Fruit fly (Drosophila melanogaster) whole organism, embryonic: ENCODE data around the gene CG4338.

Experiments
- CG10979 ChIP-seq: fragments of 200-800 bp; sonication (Bioruptor generic); optimal IDR thresholded peaks from 2 replicates; lab custom pipeline; 2018; ENCODE audit warnings: missing biosample characterization, mild to moderate bottlenecking, missing genetic modification characterization, moderate library complexity
- CG13287 ChIP-seq: fragments of 200-800 bp; sonication (Bioruptor generic); IDR thresholded peaks from 2 replicates; pipeline ENCODE4 v1.3.6; 2022; ENCODE audit warnings: missing biosample characterization, missing genetic modification characterization; ENCODE audit not compliant: partially characterized antibody
- CG13424 ChIP-seq: fragments of 200-800 bp; sonication (Bioruptor generic); optimal IDR thresholded peaks from 2 replicates; lab custom pipeline; 2019; ENCODE audit warnings: missing biosample characterization, mild to moderate bottlenecking, missing genetic modification characterization, moderate library complexity
- CG13775 ChIP-seq: fragments of 200-800 bp; sonication (Bioruptor generic); optimal IDR thresholded peaks from 3 replicates; lab custom pipeline; 2017; ENCODE audit warnings: missing biosample characterization, mild to moderate bottlenecking, missing genetic modification characterization
- CG15269 ChIP-seq: fragments of 200-800 bp; sonication (Bioruptor generic); optimal IDR thresholded peaks from 2 replicates; lab custom pipeline; 2018; ENCODE audit warnings: missing biosample characterization, mild to moderate bottlenecking, missing genetic modification characterization, moderate library complexity
- CG15479 ChIP-seq: fragments of 200-800 bp; sonication (Bioruptor generic); optimal IDR thresholded peaks from 3 replicates; lab custom pipeline; 2019; ENCODE audit warnings: missing biosample characterization, mild to moderate bottlenecking, missing genetic modification characterization, moderate library complexity
- CG16815 ChIP-seq: fragments of 200-800 bp; sonication (Bioruptor generic); optimal IDR thresholded peaks from 3 replicates; lab custom pipeline; 2017; ENCODE audit warnings: missing biosample characterization, mild to moderate bottlenecking, missing genetic modification characterization
- CG17359 ChIP-seq: fragments of 200-800 bp; sonication (Bioruptor generic); optimal IDR thresholded peaks from 3 replicates; lab custom pipeline; 2018; ENCODE audit warnings: missing biosample characterization, mild to moderate bottlenecking, missing genetic modification characterization, moderate library complexity
- CG2120 ChIP-seq: fragments of 200-800 bp; sonication (Bioruptor generic); optimal IDR thresholded peaks from 3 replicates; lab custom pipeline; 2016; ENCODE audit warnings: missing biosample characterization, missing genetic modification characterization
- CG30403 ChIP-seq: fragments of 200-800 bp; sonication (Bioruptor generic); optimal IDR thresholded peaks from 3 replicates; lab custom pipeline; 2016; ENCODE audit warnings: missing biosample characterization, missing genetic modification characterization
- CG34376 ChIP-seq: fragments of 200-800 bp; sonication (Bioruptor generic); optimal IDR thresholded peaks from 2 replicates; lab custom pipeline; 2018; ENCODE audit warnings: missing biosample characterization, mild to moderate bottlenecking, missing genetic modification characterization
- CG4282 ChIP-seq: fragments of 200-800 bp; sonication (Bioruptor generic); optimal IDR thresholded peaks from 2 replicates; lab custom pipeline; 2016; ENCODE audit warnings: missing biosample characterization, missing genetic modification characterization
- CG4424 ChIP-seq: fragments of 200-800 bp; sonication (Bioruptor generic); optimal IDR thresholded peaks from 3 replicates; lab custom pipeline; 2016; ENCODE audit warnings: missing biosample characterization, missing genetic modification characterization
- D19B ChIP-seq: fragments of 200-800 bp; sonication (Bioruptor generic); optimal IDR thresholded peaks from 2 replicates; lab custom pipeline; 2017; ENCODE audit warnings: missing biosample characterization, mild to moderate bottlenecking, missing genetic modification characterization
- Fer1 ChIP-seq: fragments of 200-800 bp; sonication (Bioruptor generic); optimal IDR thresholded peaks from 2 replicates; lab custom pipeline; 2017; ENCODE audit warnings: missing biosample characterization, mild to moderate bottlenecking, missing genetic modification characterization
- Fer3 ChIP-seq: fragments of 200-800 bp; sonication (Bioruptor generic); optimal IDR thresholded peaks from 2 replicates; lab custom pipeline; 2018; ENCODE audit warnings: missing biosample characterization, mild to moderate bottlenecking, missing genetic modification characterization, moderate library complexity
- GATAe ChIP-seq: fragments of 200-800 bp; sonication (Bioruptor generic); conservative IDR thresholded peaks from 2 replicates; pipeline ENCODE4 v1.3.6; 2022; ENCODE audit warnings: missing biosample characterization, missing genetic modification characterization
- Lim3 ChIP-seq: fragments of 200-800 bp; sonication (Bioruptor generic); IDR thresholded peaks from 2 replicates; pipeline ENCODE4 v1.3.6; 2022; ENCODE audit warnings: missing biosample characterization, missing genetic modification characterization
- Mes4 ChIP-seq: fragments of 200-800 bp; sonication (Bioruptor generic); optimal IDR thresholded peaks from 2 replicates; lab custom pipeline; 2016; ENCODE audit warnings: missing biosample characterization, missing genetic modification characterization
- Ravus ChIP-seq: fragments of 200-800 bp; sonication (Bioruptor generic); IDR thresholded peaks from 2 replicates; pipeline ENCODE4 v1.3.6; 2022; ENCODE audit warnings: missing biosample characterization, missing genetic modification characterization
- Stat92E ChIP-seq, 3 experiments: fragments of >200 bp in 2 of 3; fragments of 200-800 bp in 1 of 3; sonication (Bioruptor generic) in 1 of 3; optimal IDR thresholded peaks; 2 replicates each; lab custom pipeline; 2017 to 2019; ENCODE audit warnings: missing biosample characterization in 3 of 3, missing genetic modification characterization in 3 of 3, mild to moderate bottlenecking in 1 of 3, moderate library complexity in 1 of 3
- Xbp1 ChIP-seq: fragments of 200-800 bp; sonication (Bioruptor generic); optimal IDR thresholded peaks from 3 replicates; lab custom pipeline; 2016; ENCODE audit warnings: missing biosample characterization, mild to moderate bottlenecking, missing genetic modification characterization
- al ChIP-seq: fragments of 200-800 bp; sonication (Bioruptor generic); IDR thresholded peaks from 2 replicates; pipeline ENCODE4 v1.3.6; 2022; ENCODE audit warnings: missing biosample characterization, missing genetic modification characterization
- bcd ChIP-seq: fragments of 200-800 bp; sonication (Bioruptor generic); optimal IDR thresholded peaks from 2 replicates; lab custom pipeline; 2017; ENCODE audit warnings: missing biosample characterization, mild to moderate bottlenecking, missing genetic modification characterization
- br ChIP-seq: fragments of >200 bp; optimal IDR thresholded peaks from 2 replicates; lab custom pipeline; 2017
- chif ChIP-seq, 2 experiments: fragments of 200-800 bp; sonication (Bioruptor generic); optimal IDR thresholded peaks; 3 replicates each; lab custom pipeline; 2016; ENCODE audit warnings: missing biosample characterization in 2 of 2, missing genetic modification characterization in 2 of 2
- chinmo ChIP-seq: fragments of 200-800 bp; sonication (Bioruptor generic); IDR thresholded peaks from 4 replicates; pipeline ENCODE4 v1.3.6; 2022; ENCODE audit warnings: missing biosample characterization, missing genetic modification characterization; ENCODE audit not compliant: partially characterized antibody
- ci ChIP-seq: fragments of 200-800 bp; sonication (Bioruptor generic); IDR thresholded peaks from 3 replicates; pipeline ENCODE4 v1.3.6; 2022; ENCODE audit warnings: missing biosample characterization, missing genetic modification characterization
- dimm ChIP-seq: fragments of 200-800 bp; sonication (Bioruptor generic); IDR thresholded peaks from 2 replicates; pipeline ENCODE4 v1.3.6; 2022; ENCODE audit warnings: missing biosample characterization, missing genetic modification characterization
- dmrt11E ChIP-seq: fragments of 200-800 bp; sonication (Bioruptor generic); optimal IDR thresholded peaks from 3 replicates; lab custom pipeline; 2018; ENCODE audit warnings: missing biosample characterization, mild to moderate bottlenecking, missing genetic modification characterization, moderate library complexity
- fd102C ChIP-seq: fragments of 200-800 bp; sonication (Bioruptor generic); optimal IDR thresholded peaks from 2 replicates; lab custom pipeline; 2018; ENCODE audit warnings: missing biosample characterization, mild to moderate bottlenecking, missing genetic modification characterization, moderate library complexity
- fu2 ChIP-seq: fragments of 200-800 bp; sonication (Bioruptor generic); optimal IDR thresholded peaks from 2 replicates; lab custom pipeline; 2016; ENCODE audit warnings: missing biosample characterization, missing genetic modification characterization
- hth ChIP-seq: fragments of >200 bp; optimal IDR thresholded peaks from 2 replicates; lab custom pipeline; 2017; ENCODE audit warnings: inconsistent platforms
- ind ChIP-seq: fragments of 200-800 bp; sonication (Bioruptor generic); optimal IDR thresholded peaks from 3 replicates; lab custom pipeline; 2016; ENCODE audit warnings: missing biosample characterization, missing genetic modification characterization
- insv ChIP-seq, 2 experiments: fragments of 200-800 bp; sonication (Bioruptor generic); optimal IDR thresholded peaks; 3 replicates each; lab custom pipeline; 2016 to 2018; ENCODE audit warnings: missing biosample characterization in 2 of 2, missing genetic modification characterization in 2 of 2
- kay ChIP-seq: fragments of 200-800 bp; sonication (Bioruptor generic); optimal IDR thresholded peaks from 2 replicates; lab custom pipeline; 2016; ENCODE audit warnings: missing biosample characterization, missing genetic modification characterization
- lab ChIP-seq: fragments of 200-800 bp; sonication (Bioruptor generic); optimal IDR thresholded peaks from 3 replicates; lab custom pipeline; 2017; ENCODE audit warnings: missing biosample characterization, missing genetic modification characterization, mild to moderate bottlenecking, moderate library complexity, missing genetic modification reagents
- nau ChIP-seq: fragments of 200-800 bp; sonication (Bioruptor generic); optimal IDR thresholded peaks from 3 replicates; lab custom pipeline; 2017; ENCODE audit warnings: missing biosample characterization, mild to moderate bottlenecking, missing genetic modification characterization, missing genetic modification reagents
- nmo ChIP-seq: fragments of 200-800 bp; sonication (Bioruptor generic); optimal IDR thresholded peaks from 2 replicates; lab custom pipeline; 2018; ENCODE audit warnings: missing biosample characterization, mild to moderate bottlenecking, missing genetic modification characterization, moderate library complexity
- odd ChIP-seq: fragments of 200-800 bp; sonication (Bioruptor generic); optimal IDR thresholded peaks from 2 replicates; lab custom pipeline; 2017; ENCODE audit warnings: missing biosample characterization, mild to moderate bottlenecking, missing genetic modification characterization
- otp ChIP-seq: fragments of 200-800 bp; sonication (Bioruptor generic); IDR thresholded peaks from 3 replicates; pipeline ENCODE4, ENCODE4 v1.3.6; 2022; ENCODE audit warnings: missing biosample characterization, missing genetic modification characterization
- p53 ChIP-seq: fragments of 200-800 bp; sonication (Bioruptor generic); optimal IDR thresholded peaks from 2 replicates; lab custom pipeline; 2016; ENCODE audit warnings: missing biosample characterization, missing genetic modification characterization
- pita ChIP-seq: fragments of 200-800 bp; sonication (Bioruptor generic); optimal IDR thresholded peaks from 2 replicates; lab custom pipeline; 2017; ENCODE audit warnings: missing biosample characterization, mild to moderate bottlenecking, missing genetic modification characterization
- pnt ChIP-seq: fragments of 200-800 bp; sonication (Bioruptor generic); optimal IDR thresholded peaks from 3 replicates; lab custom pipeline; 2016; ENCODE audit warnings: missing biosample characterization, missing genetic modification characterization
- psq ChIP-seq: fragments of 200-800 bp; sonication (Bioruptor generic); optimal IDR thresholded peaks from 2 replicates; lab custom pipeline; 2017; ENCODE audit warnings: missing biosample characterization, missing genetic modification characterization
- sim ChIP-seq: fragments of 200-800 bp; sonication (Bioruptor generic); IDR thresholded peaks from 2 replicates; pipeline ENCODE4 v1.3.6; 2022; ENCODE audit warnings: missing biosample characterization, missing genetic modification characterization
- slbo ChIP-seq: fragments of 200-800 bp; sonication (Bioruptor generic); IDR thresholded peaks from 2 replicates; pipeline ENCODE4 v1.3.6; 2022; ENCODE audit warnings: missing biosample characterization, missing genetic modification characterization
- sqz ChIP-seq: fragments of 200-800 bp; sonication (Bioruptor generic); optimal IDR thresholded peaks from 3 replicates; lab custom pipeline; 2018; ENCODE audit warnings: missing biosample characterization, mild to moderate bottlenecking, missing genetic modification characterization
- wdn ChIP-seq: fragments of 200-800 bp; sonication (Bioruptor generic); IDR thresholded peaks from 2 replicates; pipeline ENCODE4 v1.3.6; 2022; ENCODE audit warnings: missing biosample characterization, missing genetic modification characterization

The CG4338 gene

DNA sequence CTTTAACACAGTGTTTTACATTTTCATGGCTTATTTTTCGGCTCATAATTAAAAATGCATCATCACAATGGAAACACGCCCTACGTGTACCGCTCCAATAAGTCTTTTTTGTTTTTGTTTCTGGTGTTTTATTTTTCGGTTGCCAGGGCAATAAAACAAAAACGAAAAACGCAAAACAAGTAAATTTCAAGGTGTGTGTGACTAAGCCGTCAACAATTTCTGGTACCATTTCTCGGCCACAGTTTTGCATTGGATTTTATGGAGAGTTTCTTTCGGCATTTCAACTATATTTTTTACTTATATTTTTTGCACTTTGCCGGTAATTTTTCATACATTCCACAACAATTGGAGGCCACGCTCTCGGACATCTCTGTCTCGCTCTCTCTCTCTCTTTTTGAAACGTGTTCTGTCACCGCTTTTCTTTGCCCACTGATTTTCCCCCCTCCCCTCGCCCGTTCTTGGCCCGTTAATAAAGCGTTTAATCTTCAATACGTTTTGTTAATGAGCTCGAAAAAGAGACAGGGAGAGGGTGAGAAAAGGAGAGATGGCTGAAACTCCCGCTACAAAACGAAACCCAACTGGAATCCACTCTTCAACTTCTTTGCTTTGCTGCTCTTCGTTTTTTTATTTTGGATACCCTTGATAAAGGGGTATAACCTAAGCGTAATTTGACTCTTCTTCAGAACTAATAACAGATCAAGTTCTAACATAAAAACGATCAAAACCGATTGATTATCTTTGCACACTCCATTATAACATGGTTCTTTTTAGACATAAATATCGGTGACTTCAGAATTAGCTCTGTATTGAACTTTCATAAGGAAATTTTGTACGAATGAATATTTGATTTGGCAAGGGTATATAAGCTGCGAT is 17.9 kb downstream of the CG4338 start (continued):
- TF ChIP-seq CG15269 (peak; percentile 1), Ravus (GFP tag; lab: Robert Waterston, UW) (no peak), Fer1 (GFP tag; lab: Kevin White, UChicago) (no peak), dimm (GFP tag; lab: Robert Waterston, UW) (no peak), slbo (0 out of 2 replicates have a peak, but pooled peaks have one; percentile 21), odd (GFP tag; lab: Kevin White, UChicago) (no peak), Fer3 (tag; lab: Kevin White, UChicago) (peak; percentile 3), nmo (peak; percentile 42), lab (GFP tag; lab: Kevin White, UChicago) (peak; percentile 17), CG13775 (GFP tag; lab: Kevin White, UChicago) (no peak), CG30403 (GFP tag; lab: Kevin White, UChicago) (peak; percentile 45), pnt (peak; percentile 25), CG13424 (tag; lab: Kevin White, UChicago) (peak; percentile 17), fu2 (GFP tag; lab: Kevin White, UChicago) (no peak), chif (GFP tag; optimal IDR thresholded peaks at IDR 0.05; lab: Kevin White, UChicago) (peak in 1 of 2 experiments; percentile 28), CG13287 (no peak), Lim3 (no peak), ci (no peak), D19B (GFP tag; lab: Kevin White, UChicago) (peak; percentile 53), sqz (GFP tag; lab: Kevin White, UChicago) (peak; percentile 44), CG2120 (peak; percentile 45), CG15479 (GFP tag; lab: Kevin White, UChicago) (no peak), al (GFP tag; lab: Robert Waterston, UW) (no peak), nau (GFP tag; lab: Kevin White, UChicago) (no peak), CG17359 (tag; lab: Kevin White, UChicago) (peak; percentile 41), CG16815 (GFP tag; lab: Kevin White, UChicago) (no peak), GATAe (GFP tag; lab: Robert Waterston, UW) (no peak), ind (GFP tag; lab: Kevin White, UChicago) (peak; percentile 12), psq (peak; percentile 51), Xbp1 (GFP tag; lab: Kevin White, UChicago) (no peak), Mes4 (GFP tag; lab: Kevin White, UChicago) (no peak), kay (GFP tag; lab: Kevin White, UChicago) (no peak), otp (GFP tag; lab: Robert Waterston, UW) (no peak), CG10979 (tag; lab: Kevin White, UChicago) (peak; percentile 25), sim (no peak), CG4282 (GFP tag; lab: Kevin White, UChicago) (no peak), pita (GFP tag; lab: Kevin White, UChicago) (no peak), hth (lab: Kevin White, UChicago) (no peak), dmrt11E (no peak), br (no peak), fd102C (no peak), Stat92E (GFP tag; optimal IDR thresholded peaks at IDR 0.05; lab: Kevin White, UChicago) (peak in 2 of 3 experiments; percentile 8 to 11), wdn (GFP tag; lab: Robert Waterston, UW) (no peak), bcd (GFP tag; lab: Kevin White, UChicago) (peak; percentile 39), CG4424 (GFP tag; lab: Kevin White, UChicago) (peak; percentile 11), insv (GFP tag; optimal IDR thresholded peaks at IDR 0.05; lab: Kevin White, UChicago) (no peak), chinmo (no peak), CG34376 (GFP tag; lab: Kevin White, UChicago) (no peak), p53 (no peak)
